Fruit fly (Drosophila melanogaster) S2 (cell line): ENCODE results near the gene Usp16-45.

Experiments used
- CG8478 ChIP-seq: fragments of >200 bp; optimal IDR thresholded peaks from 2 replicates; lab custom pipeline; 2018
- CTCF ChIP-seq, 2 experiments: fragments of >200 bp; optimal IDR thresholded peaks; 2 replicates each; lab custom pipeline; 2018

DNA sequence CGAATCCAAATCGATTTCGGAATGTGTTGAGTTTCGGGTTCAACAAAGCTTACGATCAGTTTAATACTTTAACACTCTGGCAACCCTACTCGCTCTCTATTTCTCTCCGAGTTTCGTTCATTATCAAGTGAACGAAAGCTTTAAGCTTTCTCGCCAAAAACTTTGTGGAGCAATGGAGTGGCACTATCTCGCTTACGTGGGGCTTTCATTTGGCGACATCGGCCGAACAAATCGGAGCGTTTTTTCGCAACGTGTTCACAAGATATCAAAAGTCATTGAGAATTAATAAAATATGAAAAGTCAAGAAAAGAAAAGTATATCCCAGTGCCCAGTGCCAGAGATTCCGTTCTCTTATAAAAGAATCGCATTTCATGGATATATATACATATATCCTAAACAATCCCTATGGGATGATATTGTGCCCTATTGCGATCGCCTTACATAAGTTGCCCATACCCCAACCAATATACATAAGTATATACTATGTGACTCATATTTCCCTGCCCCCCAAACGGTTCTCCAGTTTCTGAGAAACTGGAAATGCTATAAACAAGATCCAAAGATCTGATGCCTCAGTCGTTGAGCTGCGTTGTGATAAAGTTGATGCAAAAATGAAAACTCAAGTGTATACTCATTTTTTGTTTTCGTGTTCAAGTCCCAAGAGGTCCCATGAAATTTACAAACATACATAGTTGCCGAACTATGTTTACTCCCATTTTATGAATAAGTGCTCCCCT lies 7.2 kb downstream of the Usp16-45 start:
- TF ChIP-seq CG8478 (lab: Kevin White, UChicago) (no peak), CTCF (optimal IDR thresholded peaks at IDR 0.05; lab: Kevin White, UChicago) (no peak)
